Fruit fly (Drosophila melanogaster): ENCODE data around the gene CG32221.
A peak's percentile ranks its signal among the peaks of the same experiment; 100 is the strongest.

The CG32221 gene

dm6 chr3L:19834143-19834794, at the start of gene CG32221, which contains the start of gene trc (continued):
- no peak for TF ChIP-seq NC2β (GFP tag; optimal IDR thresholded peaks at IDR 0.05)
- TF ChIP-seq CG10979 (tag; optimal IDR thresholded peaks at IDR 0.05), result no peak
- peak; percentile 42; the same call in 1 of the 2 replicates for TF ChIP-seq ranshi (GFP tag; IDR thresholded peaks at IDR 0.05)
- peak; percentile 81 for TF ChIP-seq amos (GFP tag; IDR thresholded peaks at IDR 0.05; ENCODE audit: partially characterized antibody)
- TF ChIP-seq Dad (GFP tag; optimal IDR thresholded peaks at IDR 0.05), result peak; percentile 14
- TF ChIP-seq TFAM (GFP tag; optimal IDR thresholded peaks at IDR 0.05), result no peak
- no peak for TF ChIP-seq Ssrp (tag; optimal IDR thresholded peaks at IDR 0.05)
- peak; percentile 74 for TF ChIP-seq CG16813 (GFP tag; IDR thresholded peaks at IDR 0.05; ENCODE audit: partially characterized antibody)
- peak in 1 of 3 experiments; percentile 32 for TF ChIP-seq lola (GFP tag; optimal IDR thresholded peaks at IDR 0.05)
- peak; percentile 70 for TF ChIP-seq Fer1 (GFP tag; optimal IDR thresholded peaks at IDR 0.05)
- TF ChIP-seq NfI (GFP tag; optimal IDR thresholded peaks at IDR 0.05), result peak; percentile 84
- peak; percentile 66 for TF ChIP-seq mirr (GFP tag; optimal IDR thresholded peaks at IDR 0.05)
- TF ChIP-seq ERR (GFP tag; optimal IDR thresholded peaks at IDR 0.05), result no peak
- TF ChIP-seq peb (GFP tag; IDR thresholded peaks at IDR 0.05), result no peak
- TF ChIP-seq mam (GFP tag; optimal IDR thresholded peaks at IDR 0.05), result peak; percentile 17
- TF ChIP-seq Asciz (GFP tag; optimal IDR thresholded peaks at IDR 0.05), result no peak
- no peak for TF ChIP-seq cad (GFP tag; optimal IDR thresholded peaks at IDR 0.05)
- TF ChIP-seq yki (optimal IDR thresholded peaks at IDR 0.05), result no peak
- peak in 1 of 2 experiments; percentile 19 for TF ChIP-seq crp (GFP tag; optimal IDR thresholded peaks at IDR 0.05)
- no peak for TF ChIP-seq ase (GFP tag; IDR thresholded peaks at IDR 0.05)
- TF ChIP-seq E2f2 (GFP tag; IDR thresholded peaks at IDR 0.05), result peak; percentile 41; the same call in 1 of the 2 replicates
- TF ChIP-seq BtbVII (GFP tag; optimal IDR thresholded peaks at IDR 0.05), result no peak
- TF ChIP-seq CG18599 (GFP tag; optimal IDR thresholded peaks at IDR 0.05), result no peak
- no peak for TF ChIP-seq CG2889 (GFP tag; IDR thresholded peaks at IDR 0.05)
- no peak for TF ChIP-seq CG11093 (GFP tag; IDR thresholded peaks at IDR 0.05)
- TF ChIP-seq bowl (GFP tag; IDR thresholded peaks at IDR 0.05), result no peak
- no peak for TF ChIP-seq gce (GFP tag; IDR thresholded peaks at IDR 0.05)
- no peak for TF ChIP-seq Eip74EF (GFP tag; optimal IDR thresholded peaks at IDR 0.05)
- TF ChIP-seq dmrt11E (tag; optimal IDR thresholded peaks at IDR 0.05), result peak; percentile 13
- no peak for TF ChIP-seq Stat92E (GFP tag; optimal IDR thresholded peaks at IDR 0.05)
- TF ChIP-seq Sry-β (GFP tag; optimal IDR thresholded peaks at IDR 0.05), result peak; percentile 90
- no peak for TF ChIP-seq D (optimal IDR thresholded peaks at IDR 0.05)
- no peak for TF ChIP-seq D (GFP tag; optimal IDR thresholded peaks at IDR 0.05)
- peak; percentile 39 for TF ChIP-seq schlank (tag; optimal IDR thresholded peaks at IDR 0.05)
- TF ChIP-seq Optix (GFP tag; IDR thresholded peaks at IDR 0.05), result no peak
- no peak for TF ChIP-seq NK7.1 (GFP tag; optimal IDR thresholded peaks at IDR 0.05)
- no peak for TF ChIP-seq tup (GFP tag; optimal IDR thresholded peaks at IDR 0.05)
- TF ChIP-seq CG4282 (GFP tag; optimal IDR thresholded peaks at IDR 0.05), result no peak
- no peak for TF ChIP-seq CG14667 (GFP tag; IDR thresholded peaks at IDR 0.05)
- peak; percentile 11 for TF ChIP-seq pho (GFP tag; optimal IDR thresholded peaks at IDR 0.05)
- no peak for TF ChIP-seq CG12299 (tag; optimal IDR thresholded peaks at IDR 0.05)
- TF ChIP-seq mld (GFP tag; IDR thresholded peaks at IDR 0.05; ENCODE audit: partially characterized antibody), result peak; percentile 39; the same call in 1 of the 3 replicates
- TF ChIP-seq CG11504 (tag; optimal IDR thresholded peaks at IDR 0.05), result no peak
- no peak for TF ChIP-seq CG7372 (GFP tag; IDR thresholded peaks at IDR 0.05)
- TF ChIP-seq croc (GFP tag; conservative IDR thresholded peaks at IDR 0.05), result no peak
- TF ChIP-seq klu (GFP tag; IDR thresholded peaks at IDR 0.05), result no peak
- TF ChIP-seq row (GFP tag; IDR thresholded peaks at IDR 0.05), result peak; percentile 83
- TF ChIP-seq sd (tag; optimal IDR thresholded peaks at IDR 0.05), result no peak
- peak; percentile 59 for TF ChIP-seq HLH4C (GFP tag; IDR thresholded peaks at IDR 0.05; ENCODE audit: partially characterized antibody)
- no peak for TF ChIP-seq Adf1 (GFP tag; IDR thresholded peaks at IDR 0.05)
